Fruit fly (Drosophila melanogaster) whole organism, embryonic: Measurements from ENCODE around the gene Acp76A.

ENCODE experiments used
- Bteb2 ChIP-seq: fragments of 200-800 bp; sonication (Bioruptor generic); optimal IDR thresholded peaks from 2 replicates; lab custom pipeline; 2016; ENCODE audit warnings: missing biosample characterization, missing genetic modification characterization
- CG10267 ChIP-seq: fragments of 200-800 bp; sonication (Bioruptor generic); optimal IDR thresholded peaks from 2 replicates; lab custom pipeline; 2018; ENCODE audit warnings: missing biosample characterization, mild to moderate bottlenecking, missing genetic modification characterization, moderate library complexity
- CG11695 ChIP-seq: fragments of 200-800 bp; sonication (Bioruptor generic); IDR thresholded peaks from 3 replicates; pipeline ENCODE4 v1.3.6; 2022; ENCODE audit warnings: missing biosample characterization, missing genetic modification characterization
- CG11696 ChIP-seq: fragments of 200-800 bp; sonication (Bioruptor generic); IDR thresholded peaks from 2 replicates; pipeline ENCODE4 v1.3.6; 2022; ENCODE audit warnings: missing biosample characterization, missing genetic modification characterization
- CG12659 ChIP-seq: fragments of 200-800 bp; sonication (Bioruptor generic); optimal IDR thresholded peaks from 3 replicates; lab custom pipeline; 2017; ENCODE audit warnings: mild to moderate bottlenecking, missing biosample characterization, missing genetic modification reagents, missing genetic modification characterization
- CG13775 ChIP-seq: fragments of 200-800 bp; sonication (Bioruptor generic); optimal IDR thresholded peaks from 3 replicates; lab custom pipeline; 2017; ENCODE audit warnings: missing biosample characterization, mild to moderate bottlenecking, missing genetic modification characterization
- CG14710 ChIP-seq: fragments of 200-800 bp; sonication (Bioruptor generic); optimal IDR thresholded peaks from 3 replicates; lab custom pipeline; 2019; ENCODE audit warnings: missing biosample characterization, mild to moderate bottlenecking, missing genetic modification characterization, moderate library complexity
- CG14860 ChIP-seq: fragments of 200-800 bp; sonication (Bioruptor generic); IDR thresholded peaks from 3 replicates; pipeline ENCODE4 v1.3.6; 2022; ENCODE audit warnings: missing biosample characterization, missing genetic modification characterization; ENCODE audit not compliant: partially characterized antibody
- CG15269 ChIP-seq: fragments of 200-800 bp; sonication (Bioruptor generic); optimal IDR thresholded peaks from 2 replicates; lab custom pipeline; 2018; ENCODE audit warnings: missing biosample characterization, mild to moderate bottlenecking, missing genetic modification characterization, moderate library complexity
- CG1602 ChIP-seq: fragments of 200-800 bp; sonication (Bioruptor generic); optimal IDR thresholded peaks from 3 replicates; lab custom pipeline; 2016; ENCODE audit warnings: missing biosample characterization, missing genetic modification characterization
- CG16813 ChIP-seq: fragments of 200-800 bp; sonication (Bioruptor generic); IDR thresholded peaks from 3 replicates; pipeline ENCODE4 v1.3.6; 2022; ENCODE audit warnings: missing biosample characterization, missing genetic modification characterization; ENCODE audit not compliant: partially characterized antibody
- CG16815 ChIP-seq: fragments of 200-800 bp; sonication (Bioruptor generic); optimal IDR thresholded peaks from 3 replicates; lab custom pipeline; 2017; ENCODE audit warnings: missing biosample characterization, mild to moderate bottlenecking, missing genetic modification characterization
- CG17186 ChIP-seq: fragments of 200-800 bp; sonication (Bioruptor generic); optimal IDR thresholded peaks from 3 replicates; lab custom pipeline; 2017; ENCODE audit warnings: missing biosample characterization, missing genetic modification reagents, missing genetic modification characterization
- CG18262 ChIP-seq: fragments of 200-800 bp; optimal IDR thresholded peaks from 3 replicates; lab custom pipeline; 2019; ENCODE audit warnings: missing biosample characterization, mild to moderate bottlenecking, missing genetic modification characterization, moderate library complexity
- CG2120 ChIP-seq: fragments of 200-800 bp; sonication (Bioruptor generic); optimal IDR thresholded peaks from 3 replicates; lab custom pipeline; 2016; ENCODE audit warnings: missing biosample characterization, missing genetic modification characterization
- CG3065 ChIP-seq: fragments of 200-800 bp; sonication (Bioruptor generic); optimal IDR thresholded peaks from 2 replicates; lab custom pipeline; 2016; ENCODE audit warnings: missing biosample characterization, missing genetic modification characterization
- CG31441 ChIP-seq: fragments of 200-800 bp; sonication (Bioruptor generic); IDR thresholded peaks from 2 replicates; pipeline ENCODE4 v1.3.6; 2022; ENCODE audit warnings: missing biosample characterization, missing genetic modification characterization
- CG3995 ChIP-seq: fragments of 200-800 bp; sonication (Bioruptor generic); optimal IDR thresholded peaks from 3 replicates; lab custom pipeline; 2016; ENCODE audit warnings: missing biosample characterization, missing genetic modification characterization
- CG7372 ChIP-seq: fragments of 200-800 bp; sonication (Bioruptor generic); IDR thresholded peaks from 2 replicates; pipeline ENCODE4 v1.3.6; 2022; ENCODE audit warnings: missing biosample characterization, missing genetic modification characterization
- CG7556 ChIP-seq: fragments of 200-800 bp; sonication (Bioruptor generic); optimal IDR thresholded peaks from 2 replicates; lab custom pipeline; 2017; ENCODE audit warnings: missing biosample characterization, mild to moderate bottlenecking, missing genetic modification characterization
- CG9817 ChIP-seq: fragments of 200-800 bp; sonication (Bioruptor generic); optimal IDR thresholded peaks from 2 replicates; lab custom pipeline; 2018; ENCODE audit warnings: missing biosample characterization, mild to moderate bottlenecking, missing genetic modification characterization, moderate library complexity
- Dbx ChIP-seq: fragments of 200-800 bp; sonication (Bioruptor generic); IDR thresholded peaks from 3 replicates; pipeline ENCODE4 v1.3.6; 2022; ENCODE audit warnings: missing biosample characterization, missing genetic modification characterization
- Dp ChIP-seq: fragments of 200-800 bp; sonication (Bioruptor generic); optimal IDR thresholded peaks from 2 replicates; lab custom pipeline; 2018; ENCODE audit warnings: missing biosample characterization, mild to moderate bottlenecking, missing genetic modification characterization, moderate library complexity
- Eip74EF ChIP-seq, 2 experiments: fragments of 200-800 bp in 1 of 2; fragments of >200 bp in 1 of 2; sonication (Bioruptor generic) in 1 of 2; optimal IDR thresholded peaks; 2 replicates each; lab custom pipeline; 2017 to 2019; ENCODE audit warnings: missing biosample characterization in 2 of 2, missing genetic modification characterization in 2 of 2, mild to moderate bottlenecking in 1 of 2, moderate library complexity in 1 of 2
- GATAe ChIP-seq: fragments of 200-800 bp; sonication (Bioruptor generic); conservative IDR thresholded peaks from 2 replicates; pipeline ENCODE4 v1.3.6; 2022; ENCODE audit warnings: missing biosample characterization, missing genetic modification characterization
- H2.0 ChIP-seq: fragments of 200-800 bp; sonication (Bioruptor generic); IDR thresholded peaks from 2 replicates; pipeline ENCODE4 v1.3.6; 2022; ENCODE audit warnings: missing biosample characterization, missing genetic modification characterization
- HLH54F ChIP-seq: fragments of 200-800 bp; sonication (Bioruptor generic); optimal IDR thresholded peaks from 3 replicates; lab custom pipeline; 2016; ENCODE audit warnings: missing biosample characterization, missing genetic modification characterization
- NfI ChIP-seq: fragments of 200-800 bp; sonication (Bioruptor generic); optimal IDR thresholded peaks from 3 replicates; lab custom pipeline; 2018; ENCODE audit warnings: missing biosample characterization, mild to moderate bottlenecking, missing genetic modification characterization, moderate library complexity
- bab2 ChIP-seq: fragments of 200-800 bp; sonication (Bioruptor generic); optimal IDR thresholded peaks from 2 replicates; lab custom pipeline; 2016; ENCODE audit warnings: missing biosample characterization, missing genetic modification characterization
- chif ChIP-seq, 2 experiments: fragments of 200-800 bp; sonication (Bioruptor generic); optimal IDR thresholded peaks; 3 replicates each; lab custom pipeline; 2016; ENCODE audit warnings: missing biosample characterization in 2 of 2, missing genetic modification characterization in 2 of 2
- cwo ChIP-seq: fragments of 200-800 bp; sonication (Bioruptor generic); optimal IDR thresholded peaks from 3 replicates; lab custom pipeline; 2017; ENCODE audit warnings: missing biosample characterization, missing genetic modification characterization, mild to moderate bottlenecking, moderate library complexity, missing genetic modification reagents
- fd96Cb ChIP-seq: fragments of 200-800 bp; sonication (Bioruptor generic); optimal IDR thresholded peaks from 2 replicates; lab custom pipeline; 2018; ENCODE audit warnings: missing biosample characterization, mild to moderate bottlenecking, missing genetic modification characterization, moderate library complexity
- hkb ChIP-seq, 2 experiments: fragments of 200-800 bp in 1 of 2; fragments of >200 bp in 1 of 2; sonication (Bioruptor generic) in 1 of 2; IDR thresholded peaks in 1 of 2; optimal IDR thresholded peaks in 1 of 2; 2 replicates each; pipeline versions ENCODE4 v1.3.6 to Lab custom; 2017 to 2022; ENCODE audit warnings: missing biosample characterization in 1 of 2, missing genetic modification characterization in 1 of 2
- insv ChIP-seq, 2 experiments: fragments of 200-800 bp; sonication (Bioruptor generic); optimal IDR thresholded peaks; 3 replicates each; lab custom pipeline; 2016 to 2018; ENCODE audit warnings: missing biosample characterization in 2 of 2, missing genetic modification characterization in 2 of 2
- ken ChIP-seq: fragments of 200-800 bp; sonication (Bioruptor generic); IDR thresholded peaks from 3 replicates; pipeline ENCODE4 v1.3.6; 2022; ENCODE audit warnings: missing biosample characterization, missing genetic modification characterization
- klu ChIP-seq: fragments of 200-800 bp; sonication (Bioruptor generic); IDR thresholded peaks from 2 replicates; pipeline ENCODE4 v1.3.6; 2022; ENCODE audit warnings: missing biosample characterization, missing genetic modification characterization
- lmd ChIP-seq: fragments of 200-800 bp; sonication (Bioruptor generic); IDR thresholded peaks from 2 replicates; pipeline ENCODE4 v1.3.6; 2022; ENCODE audit warnings: missing biosample characterization, missing genetic modification characterization
- org-1 ChIP-seq: fragments of 200-800 bp; sonication (Bioruptor generic); optimal IDR thresholded peaks from 2 replicates; lab custom pipeline; 2017; ENCODE audit warnings: missing biosample characterization, missing genetic modification characterization
- p53 ChIP-seq: fragments of 200-800 bp; sonication (Bioruptor generic); optimal IDR thresholded peaks from 2 replicates; lab custom pipeline; 2016; ENCODE audit warnings: missing biosample characterization, missing genetic modification characterization
- scrt ChIP-seq: fragments of 200-800 bp; sonication (Bioruptor generic); optimal IDR thresholded peaks from 2 replicates; lab custom pipeline; 2018; ENCODE audit warnings: missing biosample characterization, mild to moderate bottlenecking, missing genetic modification characterization, moderate library complexity
- shn ChIP-seq: fragments of 200-800 bp; sonication (Bioruptor generic); optimal IDR thresholded peaks from 3 replicates; lab custom pipeline; 2016; ENCODE audit warnings: missing biosample characterization, missing genetic modification characterization
- sim ChIP-seq: fragments of 200-800 bp; sonication (Bioruptor generic); IDR thresholded peaks from 2 replicates; pipeline ENCODE4 v1.3.6; 2022; ENCODE audit warnings: missing biosample characterization, missing genetic modification characterization
- sima ChIP-seq: fragments of 200-800 bp; sonication (Bioruptor generic); optimal IDR thresholded peaks from 2 replicates; lab custom pipeline; 2016; ENCODE audit warnings: missing biosample characterization, missing genetic modification characterization
- wek ChIP-seq: fragments of 200-800 bp; sonication (Bioruptor generic); optimal IDR thresholded peaks from 3 replicates; lab custom pipeline; 2018; ENCODE audit warnings: missing biosample characterization, mild to moderate bottlenecking, missing genetic modification characterization, moderate library complexity
- zf30C ChIP-seq: fragments of 200-800 bp; sonication (Bioruptor generic); optimal IDR thresholded peaks from 3 replicates; lab custom pipeline; 2018; ENCODE audit warnings: missing biosample characterization, mild to moderate bottlenecking, missing genetic modification characterization

Gene Acp76A

dm6 chr3L:19080926-19081700, 29.3 kb upstream of the Acp76A start (continued):
- TF ChIP-seq ken = no peak
- TF ChIP-seq CG15269 = no peak
- no peak for TF ChIP-seq CG31441

- TF ChIP-seq CG14860 (GFP tag; lab: Robert Waterston, UW) (no peak), CG1602 (GFP tag; lab: Kevin White, UChicago) (no peak), CG3995 (GFP tag; lab: Kevin White, UChicago) (no peak), CG9817 (tag; lab: Kevin White, UChicago) (peak; percentile 1), CG11696 (0 out of 2 replicates have a peak, but pooled peaks have one; percentile 9), GATAe (no peak), CG12659 (GFP tag; lab: Kevin White, UChicago) (peak; percentile 44), NfI (GFP tag; lab: Kevin White, UChicago) (peak; percentile 14), CG10267 (peak; percentile 14), bab2 (GFP tag; lab: Kevin White, UChicago) (no peak), CG14710 (no peak), CG16813 (no peak), H2.0 (GFP tag; lab: Robert Waterston, UW) (no peak), CG13775 (GFP tag; lab: Kevin White, UChicago) (peak; percentile 10), chif (GFP tag; optimal IDR thresholded peaks at IDR 0.05; lab: Kevin White, UChicago) (peak; percentile 6 to 42), CG18262 (tag; lab: Kevin White, UChicago) (peak; percentile 54), CG7372 (no peak), zf30C (GFP tag; lab: Kevin White, UChicago) (no peak), sim (no peak), klu (no peak), Dbx (GFP tag; lab: Robert Waterston, UW) (0 out of 3 replicates have a peak, but pooled peaks have one; percentile 33), scrt (GFP tag; lab: Kevin White, UChicago) (peak; percentile 12), HLH54F (GFP tag; lab: Kevin White, UChicago) (peak; percentile 14), cwo (GFP tag; lab: Kevin White, UChicago) (peak; percentile 1), CG3065 (GFP tag; lab: Kevin White, UChicago) (no peak), sima (GFP tag; lab: Kevin White, UChicago) (no peak), p53 (GFP tag; lab: Kevin White, UChicago) (no peak), CG17186 (GFP tag; lab: Kevin White, UChicago) (no peak), wek (GFP tag; lab: Kevin White, UChicago) (no peak), Eip74EF (GFP tag; optimal IDR thresholded peaks at IDR 0.05; lab: Kevin White, UChicago) (peak in 1 of 2 experiments; percentile 11), lmd (GFP tag; lab: Robert Waterston, UW) (no peak; the same call in 1 of the 2 replicates), CG16815 (GFP tag; lab: Kevin White, UChicago) (peak; percentile 21), Dp (GFP tag; lab: Kevin White, UChicago) (no peak), fd96Cb (peak; percentile 21), CG11695 (GFP tag; lab: Robert Waterston, UW) (no peak), hkb (optimal IDR thresholded peaks at IDR 0.05; lab: Kevin White, UChicago) (no peak), hkb (GFP tag; IDR thresholded peaks at IDR 0.05; lab: Robert Waterston, UW) (0 out of 2 replicates have a peak, but pooled peaks have one; percentile 16), insv (GFP tag; optimal IDR thresholded peaks at IDR 0.05; lab: Kevin White, UChicago) (no peak), org-1 (peak; percentile 56), CG2120 (GFP tag; lab: Kevin White, UChicago) (peak; percentile 56), Bteb2 (GFP tag; lab: Kevin White, UChicago) (no peak), CG7556 (peak; percentile 78), shn (GFP tag; lab: Kevin White, UChicago) (peak; percentile 27)
Observed at dm6 chr3L:19079798-19080691, 28.2 kb upstream of the Acp76A start.
